Worm (Caenorhabditis elegans) whole organism, L1 larva: Measurements from ENCODE around the gene oac-59.
A peak's percentile ranks its signal among the peaks of the same experiment; 100 is the strongest.
"Not testable (repeated sequence)": the region's sequence is repeated elsewhere in the genome, so short reads cannot be mapped to it uniquely, and the experiment has no call there.

Experiments
- F16B12.6 ChIP-seq: fragments of 150-350 bp; optimal IDR thresholded peaks from 2 replicates; lab custom pipeline; 2014; ENCODE audit warnings: missing biosample characterization, missing genetic modification characterization
- Y116A8C.19 ChIP-seq: sonication (generic microtip); optimal IDR thresholded peaks from 2 replicates; lab custom pipeline; 2016; ENCODE audit warnings: missing compliant biosample characterization, missing genetic modification characterization, borderline replicate concordance
- ama-1 ChIP-seq: fragments of 150-350 bp; optimal IDR thresholded peaks from 2 replicates; lab custom pipeline; 2014
- blmp-1 ChIP-seq: fragments of 150-350 bp; optimal IDR thresholded peaks from 2 replicates; lab custom pipeline; 2014; ENCODE audit warnings: missing biosample characterization, missing genetic modification characterization
- dpl-1 ChIP-seq, 3 experiments: fragments of 150-350 bp in 2 of 3; sonication (generic microtip) in 1 of 3; optimal IDR thresholded peaks; 2 replicates each; lab custom pipeline; 2014 to 2017; ENCODE audit warnings: missing biosample characterization in 3 of 3, missing genetic modification characterization in 3 of 3, missing genetic modification reagents in 3 of 3
- efl-1 ChIP-seq, 4 experiments: fragments of 150-350 bp; optimal IDR thresholded peaks in 3 of 4; peaks in 1 of 4; 1 replicate in 1 of 4; 2 replicates in 3 of 4; lab custom pipeline; 2014; ENCODE audit warnings: missing biosample characterization in 2 of 4, missing genetic modification characterization in 2 of 4, missing genetic modification reagents in 2 of 4
- elt-2 ChIP-seq: sonication (generic microtip); optimal IDR thresholded peaks from 2 replicates; lab custom pipeline; 2016; ENCODE audit warnings: missing genetic modification characterization, mild to moderate bottlenecking, inconsistent platforms, missing compliant biosample characterization, missing genetic modification reagents
- elt-3 ChIP-seq, 6 experiments: fragments of 150-350 bp in 1 of 6; sonication (generic microtip); optimal IDR thresholded peaks; 2 replicates each; lab custom pipeline; 2017 to 2018; ENCODE audit warnings: missing biosample characterization in 6 of 6, missing genetic modification characterization in 6 of 6, inconsistent platforms in 1 of 6
- fkh-8 ChIP-seq: sonication (generic microtip); optimal IDR thresholded peaks from 2 replicates; lab custom pipeline; 2016; ENCODE audit warnings: mild to moderate bottlenecking, missing genetic modification characterization, missing compliant biosample characterization
- hlh-17 ChIP-seq: fragments of 200-800 bp; sonication (Bioruptor generic); optimal IDR thresholded peaks from 2 replicates; lab custom pipeline; 2018; ENCODE audit warnings: missing genetic modification characterization, mild to moderate bottlenecking, missing compliant biosample characterization, moderate library complexity, borderline replicate concordance
- lin-14 ChIP-seq: fragments of 200-800 bp; sonication (Bioruptor generic); optimal IDR thresholded peaks from 2 replicates; lab custom pipeline; 2018; ENCODE audit warnings: mild to moderate bottlenecking, missing genetic modification characterization, moderate library complexity, missing compliant biosample characterization
- lin-35 ChIP-seq, 2 experiments: fragments of 150-350 bp; optimal IDR thresholded peaks; 2 replicates each; lab custom pipeline; 2014; ENCODE audit warnings: missing biosample characterization in 2 of 2, missing genetic modification characterization in 2 of 2, missing genetic modification reagents in 2 of 2
- lsy-2 ChIP-seq, 2 experiments: fragments of 150-350 bp; optimal IDR thresholded peaks; 2 replicates each; lab custom pipeline; 2014; ENCODE audit warnings: missing biosample characterization in 2 of 2, missing genetic modification characterization in 2 of 2
- mab-9 ChIP-seq: fragments of 200-800 bp; sonication (Bioruptor generic); IDR thresholded peaks from 2 replicates; pipeline ENCODE4 v1.3.6; 2022; ENCODE audit warnings: missing genetic modification reagents, missing genetic modification characterization, missing compliant biosample characterization
- mdl-1 ChIP-seq, 2 experiments: fragments of 150-350 bp; optimal IDR thresholded peaks; 2 replicates each; lab custom pipeline; 2014 to 2017; ENCODE audit warnings: missing biosample characterization in 2 of 2, missing genetic modification characterization in 2 of 2, inconsistent platforms in 1 of 2
- nhr-11 ChIP-seq: fragments of 150-350 bp; optimal IDR thresholded peaks from 2 replicates; lab custom pipeline; 2014; ENCODE audit warnings: missing biosample characterization, missing genetic modification characterization
- nhr-19 ChIP-seq: fragments of 200-800 bp; sonication (Bioruptor generic); conservative IDR thresholded peaks from 2 replicates; pipeline ENCODE4 v1.3.6; 2022; ENCODE audit warnings: missing genetic modification characterization, missing compliant biosample characterization
- nhr-47 ChIP-seq: sonication (generic microtip); optimal IDR thresholded peaks from 2 replicates; lab custom pipeline; 2016; ENCODE audit warnings: mild to moderate bottlenecking, missing genetic modification characterization, moderate library complexity, missing compliant biosample characterization
- nhr-84 ChIP-seq: sonication (generic microtip); optimal IDR thresholded peaks from 2 replicates; lab custom pipeline; 2017; ENCODE audit warnings: missing biosample characterization, missing genetic modification characterization
- nhr-85 ChIP-seq: sonication (generic microtip); peaks from one replicate; lab custom pipeline; 2016; ENCODE audit warnings: missing genetic modification characterization, inconsistent platforms, missing compliant biosample characterization
- pqm-1 ChIP-seq: sonication (generic microtip); optimal IDR thresholded peaks from 3 replicates; lab custom pipeline; 2017; ENCODE audit warnings: missing biosample characterization, missing genetic modification characterization
- skn-1 ChIP-seq: fragments of 150-350 bp; optimal IDR thresholded peaks from 2 replicates; lab custom pipeline; 2014; ENCODE audit warnings: missing biosample characterization, missing genetic modification characterization
- sox-4 ChIP-seq: sonication (generic microtip); optimal IDR thresholded peaks from 2 replicates; lab custom pipeline; 2016; ENCODE audit warnings: missing genetic modification characterization, missing compliant biosample characterization
- sptf-1 ChIP-seq: fragments of 150-350 bp; optimal IDR thresholded peaks from 2 replicates; lab custom pipeline; 2014; ENCODE audit warnings: missing biosample characterization, missing genetic modification characterization
- sup-37 ChIP-seq: fragments of 200-800 bp; sonication (Bioruptor generic); optimal IDR thresholded peaks from 2 replicates; lab custom pipeline; 2018; ENCODE audit warnings: mild to moderate bottlenecking, missing genetic modification characterization, missing compliant biosample characterization
- unc-62 ChIP-seq: fragments of 150-350 bp; optimal IDR thresholded peaks from 2 replicates; lab custom pipeline; 2014; ENCODE audit warnings: missing biosample characterization, missing genetic modification reagents, missing genetic modification characterization
- vab-15 ChIP-seq: sonication (generic microtip); optimal IDR thresholded peaks from 2 replicates; lab custom pipeline; 2017; ENCODE audit warnings: missing genotype, mild to moderate bottlenecking, missing genetic modification characterization, missing compliant biosample characterization
- ztf-11 ChIP-seq, 2 experiments: sonication (generic microtip); optimal IDR thresholded peaks; 2 replicates each; lab custom pipeline; 2016 to 2017; ENCODE audit warnings: missing genetic modification characterization in 2 of 2, missing biosample characterization in 1 of 2, missing compliant biosample characterization in 1 of 2
- ztf-4 ChIP-seq: fragments of 150-350 bp; optimal IDR thresholded peaks from 2 replicates; lab custom pipeline; 2014; ENCODE audit warnings: missing biosample characterization, missing genetic modification characterization

Gene oac-59

DNA sequence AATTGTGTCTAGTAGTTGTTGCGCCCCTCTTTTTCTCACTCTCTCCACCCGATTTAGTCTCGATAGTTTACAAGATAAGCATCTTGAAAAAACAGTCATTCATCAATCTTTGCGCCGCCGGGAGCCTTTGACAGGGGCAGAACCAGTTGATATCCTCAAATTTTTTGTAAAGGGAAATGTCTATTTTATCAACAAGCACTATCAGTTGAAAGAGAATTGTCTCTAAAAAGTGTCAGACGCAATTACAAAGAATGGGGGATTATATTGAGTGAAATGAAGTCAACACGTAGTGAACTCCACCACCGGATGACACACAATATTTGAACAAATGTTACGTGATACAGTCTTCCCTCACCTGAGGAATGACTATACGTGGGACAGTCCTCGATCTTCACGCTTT lies 33.1 kb upstream of the oac-59 start:
- no peak for TF ChIP-seq sox-4 (tag; lab: Kevin White, UChicago)
- no peak for TF ChIP-seq sup-37
- TF ChIP-seq sptf-1 (tag; lab: Kevin White, UChicago) = no peak
- TF ChIP-seq elt-3 (tag; optimal IDR thresholded peaks at IDR 0.05; lab: Kevin White, UChicago) = no peak
- no peak for TF ChIP-seq pqm-1 (tag; lab: Kevin White, UChicago)
- TF ChIP-seq lin-14 (GFP tag; lab: Kevin White, UChicago) = peak; percentile 16
- peak; percentile 12 for TF ChIP-seq blmp-1 (tag; lab: Kevin White, UChicago)
- TF ChIP-seq Y116A8C.19 (tag; lab: Kevin White, UChicago) = no peak
- TF ChIP-seq F16B12.6 (tag; lab: Kevin White, UChicago) = no peak
- TF ChIP-seq hlh-17 = no peak
- no peak for TF ChIP-seq efl-1 (optimal IDR thresholded peaks at IDR 0.05; lab: Kevin White, UChicago)
- peak in 1 of 2 experiments; percentile 90 for TF ChIP-seq efl-1 (GFP tag; optimal IDR thresholded peaks at IDR 0.05 in 1 of 2; lab: Kevin White, UChicago)
- TF ChIP-seq, all 84 proteins: peak for 3

DNA sequence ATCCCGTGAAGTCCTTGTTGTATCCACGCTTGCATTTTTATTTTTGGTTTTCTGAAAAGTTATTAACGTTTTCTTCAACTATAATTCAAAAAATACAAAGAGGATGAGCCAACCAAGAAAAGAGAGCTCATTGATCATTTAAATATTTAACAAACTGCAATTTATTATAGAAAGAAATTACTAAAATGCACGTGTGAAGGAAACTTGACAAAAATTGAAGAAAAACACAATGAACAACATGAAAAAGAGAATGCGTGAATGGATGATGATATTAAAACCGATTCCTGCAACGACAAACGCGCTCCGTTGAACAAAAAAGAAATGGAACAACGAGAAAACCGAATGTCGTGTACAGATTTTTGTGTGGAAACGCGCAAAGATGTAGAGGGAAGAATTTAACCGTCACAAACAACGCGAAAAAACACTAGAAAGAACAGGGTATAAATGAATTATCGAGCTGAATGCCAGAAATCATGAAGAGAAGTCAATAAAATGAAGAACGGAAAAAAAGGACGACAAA lies 29.8 kb upstream of the oac-59 start, which contains the start of gene ufd-1:
Gene ufd-1 (minus strand): TSS at position 51 of the 520 bp plus-strand sequence.
- TF ChIP-seq fkh-8 = no peak
- no peak for TF ChIP-seq efl-1 (optimal IDR thresholded peaks at IDR 0.05; lab: Kevin White, UChicago)
- peak in 1 of 2 experiments; percentile 11 for TF ChIP-seq efl-1 (GFP tag; optimal IDR thresholded peaks at IDR 0.05 in 1 of 2; lab: Kevin White, UChicago)
- no peak for TF ChIP-seq pqm-1 (tag; lab: Kevin White, UChicago)
- no peak for TF ChIP-seq ztf-11 (tag; optimal IDR thresholded peaks at IDR 0.05; lab: Kevin White, UChicago)
- TF ChIP-seq lsy-2 (tag; optimal IDR thresholded peaks at IDR 0.05; lab: Kevin White, UChicago) = peak in 1 of 2 experiments; percentile 0
- TF ChIP-seq mab-9 = no peak
- TF ChIP-seq skn-1 (tag; lab: Kevin White, UChicago) = peak; percentile 56
- peak; percentile 70 for TF ChIP-seq blmp-1 (tag; lab: Kevin White, UChicago)
- peak in 1 of 2 experiments; percentile 40 for TF ChIP-seq lin-35 (GFP tag; optimal IDR thresholded peaks at IDR 0.05; lab: Kevin White, UChicago)
- TF ChIP-seq dpl-1 (GFP tag; optimal IDR thresholded peaks at IDR 0.05; lab: Kevin White, UChicago) = peak in 1 of 3 experiments; percentile 42
- TF ChIP-seq nhr-11 (tag; lab: Kevin White, UChicago) = no peak

DNA sequence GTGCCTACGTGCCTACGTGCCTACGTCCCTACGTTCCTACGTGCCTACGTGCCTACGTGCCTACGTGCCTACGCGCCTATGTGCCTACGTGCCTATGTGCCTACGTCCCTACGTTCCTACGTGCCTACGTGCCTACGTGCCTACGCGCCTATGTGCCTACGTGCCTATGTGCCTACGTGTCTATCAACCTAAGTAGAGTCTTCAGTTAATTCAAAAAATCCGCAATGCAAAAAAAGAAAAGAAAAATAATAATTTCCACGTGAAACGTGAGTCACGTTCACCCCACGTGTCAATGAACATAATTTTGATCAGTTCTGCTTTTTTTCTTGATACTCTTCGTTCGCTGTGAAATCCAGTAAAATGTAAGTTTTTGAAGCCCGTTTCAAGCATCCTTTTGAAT lies 25.9 kb upstream of the oac-59 start, which contains the start of gene F19B6.3:
Gene F19B6.3 (plus strand): TSS at position 301 of the 400 bp plus-strand sequence.
- TF ChIP-seq ztf-4 (tag; lab: Kevin White, UChicago); unc-62 (GFP tag; lab: Kevin White, UChicago); nhr-85 (tag; lab: Kevin White, UChicago): not testable (repeated sequence)
- TF ChIP-seq, all 84 proteins: peak for 0; not testable (repeated sequence) for 84

DNA sequence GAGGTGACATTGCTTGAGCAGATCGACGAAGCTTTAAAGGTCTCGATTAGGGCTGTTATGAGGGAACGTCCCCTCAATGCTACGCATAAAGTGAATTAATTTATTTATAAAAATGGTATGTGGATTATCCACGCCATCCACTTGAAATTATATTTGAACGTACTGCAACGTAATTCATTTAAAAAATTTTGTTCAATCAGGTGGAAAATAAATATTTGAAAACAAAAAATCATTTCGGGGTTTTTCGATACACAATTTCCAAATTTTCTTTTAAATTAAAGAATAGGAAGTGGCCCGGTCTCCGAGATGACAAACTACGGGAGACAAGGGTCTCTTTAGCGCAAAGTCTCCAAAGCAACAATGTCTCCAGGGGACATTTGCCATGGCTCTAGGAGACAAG lies 10.5 kb upstream of the oac-59 start, which contains the start of gene oac-58:
Gene oac-58 (minus strand): TSS at position 101 of the 400 bp plus-strand sequence.
- TF ChIP-seq vab-15 (tag; lab: Kevin White, UChicago) (no peak), efl-1 (optimal IDR thresholded peaks at IDR 0.05; lab: Kevin White, UChicago) (no peak), efl-1 (GFP tag; optimal IDR thresholded peaks at IDR 0.05 in 1 of 2; lab: Kevin White, UChicago) (peak in 1 of 2 experiments; percentile 33), nhr-84 (tag; lab: Kevin White, UChicago) (no peak), ama-1 (no peak), mdl-1 (tag; optimal IDR thresholded peaks at IDR 0.05; lab: Kevin White, UChicago) (no peak)
- TF ChIP-seq, all 84 proteins: peak for 1

DNA sequence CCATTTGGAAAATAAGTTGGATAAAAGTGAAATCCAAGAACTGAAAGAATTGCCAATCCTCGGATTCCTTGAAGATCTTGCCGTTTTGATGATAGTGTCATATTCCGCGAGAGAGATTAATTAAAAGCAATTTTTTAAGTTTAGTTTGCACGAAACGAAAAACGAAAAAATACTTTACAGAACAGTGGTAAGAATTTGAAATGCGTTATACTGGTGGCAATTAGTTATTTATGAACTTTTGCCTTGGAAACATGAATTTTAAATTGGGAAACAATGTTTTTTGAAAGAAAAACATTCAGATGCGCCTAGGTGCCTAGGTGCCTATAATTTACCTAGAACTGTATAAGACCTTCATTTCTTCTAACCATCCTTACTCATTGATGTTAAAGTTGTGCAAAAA lies 6.7 kb upstream of the oac-59 start, which contains the start of gene oac-57:
Gene oac-57 (minus strand): TSS at position 101 of the 400 bp plus-strand sequence.
- TF ChIP-seq nhr-19 (GFP tag; lab: Robert Waterston, UW) = no peak

DNA sequence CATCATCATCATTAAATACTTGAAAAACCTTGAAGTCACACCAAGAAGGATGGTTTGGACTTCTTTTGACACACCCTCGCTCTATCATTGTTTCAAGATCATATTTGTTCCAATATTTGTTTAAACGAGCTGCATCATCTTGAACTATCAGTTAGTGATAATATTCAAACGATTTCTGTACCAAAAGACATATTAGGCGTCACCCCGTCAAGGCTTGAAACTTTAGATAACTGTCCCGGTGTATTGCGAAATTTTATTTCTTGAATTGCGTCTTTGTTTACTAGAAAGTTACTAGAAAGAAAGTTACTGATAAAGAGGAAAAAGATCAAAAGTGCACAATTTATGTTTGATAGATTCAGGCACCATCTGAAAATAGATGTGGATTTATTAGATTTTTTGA lies 4.9 kb upstream of the oac-59 start:
- TF ChIP-seq nhr-47 (no peak), elt-2 (tag; lab: Kevin White, UChicago) (peak; percentile 69)
